Fruit fly (Drosophila melanogaster): ENCODE data around the gene TM9SF4.

Gene TM9SF4

dm6 chr2L:13793405-13793804 lies 46.7 kb downstream of the TM9SF4 start, which contains the start of gene Sec71 (continued):
- TF ChIP-seq CG13775 (GFP tag; optimal IDR thresholded peaks at IDR 0.05) = no peak
- no peak for TF ChIP-seq CG16779 (GFP tag; IDR thresholded peaks at IDR 0.05)
- no peak for TF ChIP-seq H2.0 (GFP tag; IDR thresholded peaks at IDR 0.05)
- TF ChIP-seq CG12155 (GFP tag; optimal IDR thresholded peaks at IDR 0.05) = no peak
- TF ChIP-seq Asciz (GFP tag; optimal IDR thresholded peaks at IDR 0.05) = no peak
- no peak for TF ChIP-seq E2f1 (GFP tag; IDR thresholded peaks at IDR 0.05)
- TF ChIP-seq CG4424 (GFP tag; optimal IDR thresholded peaks at IDR 0.05) = no peak
- peak; percentile 62 for TF ChIP-seq Ets97D (GFP tag; optimal IDR thresholded peaks at IDR 0.05)
- no peak for TF ChIP-seq CG18619 (GFP tag; optimal IDR thresholded peaks at IDR 0.05)
- TF ChIP-seq stwl (tag; optimal IDR thresholded peaks at IDR 0.05) = peak; percentile 54
- TF ChIP-seq MTF-1 (GFP tag; optimal IDR thresholded peaks at IDR 0.05; ENCODE audit: borderline replicate concordance) = no peak
- no peak for TF ChIP-seq yki (optimal IDR thresholded peaks at IDR 0.05)
- no peak for TF ChIP-seq Lim3 (GFP tag; IDR thresholded peaks at IDR 0.05)
- no peak for TF ChIP-seq crc (GFP tag; optimal IDR thresholded peaks at IDR 0.05)
- peak; percentile 3 for TF ChIP-seq CG2120 (GFP tag; optimal IDR thresholded peaks at IDR 0.05)
- TF ChIP-seq CG15011 (GFP tag; optimal IDR thresholded peaks at IDR 0.05) = no peak
- no peak for TF ChIP-seq gro (GFP tag; optimal IDR thresholded peaks at IDR 0.05)
- no peak for TF ChIP-seq ac (GFP tag; optimal IDR thresholded peaks at IDR 0.05)
- no peak for TF ChIP-seq peb (GFP tag; IDR thresholded peaks at IDR 0.05)
- TF ChIP-seq CG12299 (tag; optimal IDR thresholded peaks at IDR 0.05) = no peak
- TF ChIP-seq unpg (GFP tag; optimal IDR thresholded peaks at IDR 0.05) = no peak
- TF ChIP-seq CG14860 (GFP tag; IDR thresholded peaks at IDR 0.05; ENCODE audit: partially characterized antibody) = no peak
- TF ChIP-seq Abd-B (GFP tag; optimal IDR thresholded peaks at IDR 0.05) = no peak
- no peak for TF ChIP-seq sna (GFP tag; IDR thresholded peaks at IDR 0.05; ENCODE audit: partially characterized antibody)
- no peak for TF ChIP-seq CG12769 (tag; optimal IDR thresholded peaks at IDR 0.05)
- TF ChIP-seq CG11723 (GFP tag; optimal IDR thresholded peaks at IDR 0.05) = no peak
- no peak for TF ChIP-seq HHEX (GFP tag; optimal IDR thresholded peaks at IDR 0.05)
- no peak for TF ChIP-seq eyg (GFP tag; optimal IDR thresholded peaks at IDR 0.05)
- TF ChIP-seq Hey (tag; optimal IDR thresholded peaks at IDR 0.05) = no peak
- TF ChIP-seq Stat92E (GFP tag; optimal IDR thresholded peaks at IDR 0.05) = peak in 1 of 3 experiments; percentile 14
- no peak for TF ChIP-seq dysf (GFP tag; IDR thresholded peaks at IDR 0.05)
- no peak for TF ChIP-seq CG31388 (GFP tag; optimal IDR thresholded peaks at IDR 0.05)
- TF ChIP-seq Hr3 (GFP tag; optimal IDR thresholded peaks at IDR 0.05) = no peak
- no peak for TF ChIP-seq ash1 (GFP tag; optimal IDR thresholded peaks at IDR 0.05)
- no peak for TF ChIP-seq croc (GFP tag; conservative IDR thresholded peaks at IDR 0.05)
- TF ChIP-seq CG5245 (GFP tag; optimal IDR thresholded peaks at IDR 0.05) = no peak
- no peak for TF ChIP-seq CG8281 (tag; optimal IDR thresholded peaks at IDR 0.05)
- TF ChIP-seq salm (tag; optimal IDR thresholded peaks at IDR 0.05) = no peak
- TF ChIP-seq CG6689 (GFP tag; IDR thresholded peaks at IDR 0.05) = no peak
- TF ChIP-seq CG1024 (GFP tag; IDR thresholded peaks at IDR 0.05) = no peak
- TF ChIP-seq scrt (GFP tag; optimal IDR thresholded peaks at IDR 0.05) = no peak
- no peak for TF ChIP-seq sob (GFP tag; IDR thresholded peaks at IDR 0.05)
- no peak for TF ChIP-seq repo (GFP tag; optimal IDR thresholded peaks at IDR 0.05)
- no peak for TF ChIP-seq ab (GFP tag; optimal IDR thresholded peaks at IDR 0.05)
- TF ChIP-seq CG1602 (GFP tag; optimal IDR thresholded peaks at IDR 0.05) = no peak
- no peak for TF ChIP-seq gsb (GFP tag; IDR thresholded peaks at IDR 0.05)
- TF ChIP-seq ftz-f1 (GFP tag; optimal IDR thresholded peaks at IDR 0.05) = peak; percentile 76
- TF ChIP-seq CG3281 (GFP tag; optimal IDR thresholded peaks at IDR 0.05) = no peak
- no peak for TF ChIP-seq CG8765 (GFP tag; IDR thresholded peaks at IDR 0.05)
- TF ChIP-seq CG7786 (GFP tag; optimal IDR thresholded peaks at IDR 0.05) = no peak
- TF ChIP-seq ind (GFP tag; optimal IDR thresholded peaks at IDR 0.05) = no peak
- no peak for TF ChIP-seq CG17912 (GFP tag; optimal IDR thresholded peaks at IDR 0.05)
- TF ChIP-seq CG11456 (GFP tag; IDR thresholded peaks at IDR 0.05) = no peak
